Worm (Caenorhabditis elegans): ENCODE results near the gene srz-58.

- TF ChIP-seq him-1 (tag; optimal IDR thresholded peaks at IDR 0.05): no peak
- TF ChIP-seq W03F9.2 (tag; optimal IDR thresholded peaks at IDR 0.05): no peak
- TF ChIP-seq dao-5 (tag; optimal IDR thresholded peaks at IDR 0.05): no peak
Measured at ce11 chrV:17292740-17293139, 25.2 kb upstream of the srz-58 start.
